Fruit fly (Drosophila melanogaster): ENCODE measurements around the gene CG17270.

Gene CG17270

dm6 chr3R:20818689-20819088 lies at the start of gene CG17270:
TSS of gene CG17270 (minus strand) at chr3R:20818929.
- no peak for TF ChIP-seq noc (tag; optimal IDR thresholded peaks at IDR 0.05)

- TF ChIP-seq noc (tag; optimal IDR thresholded peaks at IDR 0.05): no peak
Measured at dm6 chr3R:20866204-20866603, 47.5 kb upstream of the CG17270 start, which contains the start of gene KaiR1D. TSS of gene KaiR1D (minus strand) at chr3R:20866231.

dm6 chr3R:20859845-20860244 lies 41.1 kb upstream of the CG17270 start, which contains the start of gene Ir93a:
TSS of gene Ir93a (minus strand) at chr3R:20859945.
- no peak for TF ChIP-seq noc (tag; optimal IDR thresholded peaks at IDR 0.05)

dm6 chr3R:20850395-20851039 lies 31.8 kb upstream of the CG17270 start, which contains the start of gene RpS30:
TSS of gene RpS30 (plus strand) at chr3R:20850516.
- peak; percentile 18 for TF ChIP-seq noc (tag; optimal IDR thresholded peaks at IDR 0.05)

dm6 chr3R:20846768-20847167 lies 28.0 kb upstream of the CG17270 start, which contains the start of gene CG15696:
TSS of gene CG15696 (plus strand) at chr3R:20847068.
- TF ChIP-seq noc (tag; optimal IDR thresholded peaks at IDR 0.05): no peak

dm6 chr3R:20846316-20846715 lies 27.6 kb upstream of the CG17270 start:
- no peak for TF ChIP-seq noc (tag; optimal IDR thresholded peaks at IDR 0.05)

- no peak for TF ChIP-seq noc (tag; optimal IDR thresholded peaks at IDR 0.05)
Measured at dm6 chr3R:20845493-20845892, 26.8 kb upstream of the CG17270 start.

dm6 chr3R:20841840-20842239 lies 23.1 kb upstream of the CG17270 start, which contains the start of gene CG15695:
TSS of gene CG15695 (plus strand) at chr3R:20842140.
- TF ChIP-seq noc (tag; optimal IDR thresholded peaks at IDR 0.05): no peak

dm6 chr3R:20838787-20839186 lies 20.1 kb upstream of the CG17270 start:
- no peak for TF ChIP-seq noc (tag; optimal IDR thresholded peaks at IDR 0.05)

- peak; percentile 32 for TF ChIP-seq noc (tag; optimal IDR thresholded peaks at IDR 0.05)
Measured at dm6 chr3R:20837242-20837664, 18.5 kb upstream of the CG17270 start.

- no peak for TF ChIP-seq noc (tag; optimal IDR thresholded peaks at IDR 0.05)
Measured at dm6 chr3R:20836257-20836856, 17.6 kb upstream of the CG17270 start.

dm6 chr3R:20835531-20835930 lies 16.8 kb upstream of the CG17270 start:
- no peak for TF ChIP-seq noc (tag; optimal IDR thresholded peaks at IDR 0.05)

- peak; percentile 16 for TF ChIP-seq noc (tag; optimal IDR thresholded peaks at IDR 0.05)
Measured at dm6 chr3R:20834770-20835183, 16.0 kb upstream of the CG17270 start.

- TF ChIP-seq noc (tag; optimal IDR thresholded peaks at IDR 0.05): no peak
Measured at dm6 chr3R:20833664-20834063, 14.9 kb upstream of the CG17270 start.

- TF ChIP-seq noc (tag; optimal IDR thresholded peaks at IDR 0.05): peak; percentile 62
Measured at dm6 chr3R:20832689-20833524, 14.2 kb upstream of the CG17270 start, which contains the start of gene Synd. TSS of gene Synd (plus strand) at chr3R:20832799.

dm6 chr3R:20830963-20831362 lies 12.2 kb upstream of the CG17270 start, which contains the start of gene CG31223:
TSS of gene CG31223 (plus strand) at chr3R:20831127.
- TF ChIP-seq noc (tag; optimal IDR thresholded peaks at IDR 0.05): no peak
